Worm (Caenorhabditis elegans): ENCODE measurements around the gene unc-105.
A peak's percentile ranks its signal among the peaks of the same experiment; 100 is the strongest.

unc-105 gene

ce11 chrII:8116159-8116558 lies at the start of gene unc-105:
unc-105 (plus strand) TSS chrII:8116459.
- TF ChIP-seq nhr-43 (tag; optimal IDR thresholded peaks at IDR 0.05; ENCODE audit: poor library complexity, severe bottlenecking) (no peak), nhr-25 (tag; optimal IDR thresholded peaks at IDR 0.05) (no peak), pha-4 (tag; optimal IDR thresholded peaks at IDR 0.05) (no peak), fkh-10 (GFP tag; optimal IDR thresholded peaks at IDR 0.05) (no peak), nhr-28 (tag; optimal IDR thresholded peaks at IDR 0.05) (no peak), ceh-82 (tag; optimal IDR thresholded peaks at IDR 0.05) (no peak), mdl-1 (tag; optimal IDR thresholded peaks at IDR 0.05) (no peak), tbx-2 (tag; optimal IDR thresholded peaks at IDR 0.05) (no peak), egl-5 (tag; optimal IDR thresholded peaks at IDR 0.05) (no peak), nhr-77 (tag; optimal IDR thresholded peaks at IDR 0.05) (no peak), zag-1 (tag; optimal IDR thresholded peaks at IDR 0.05) (no peak), sea-2 (GFP tag; optimal IDR thresholded peaks at IDR 0.05) (no peak), ceh-16 (tag; optimal IDR thresholded peaks at IDR 0.05) (no peak), elt-1 (tag; optimal IDR thresholded peaks at IDR 0.05) (no peak), daf-12 (tag; optimal IDR thresholded peaks at IDR 0.05) (no peak), nhr-11 (tag; optimal IDR thresholded peaks at IDR 0.05) (no peak), aly-2 (tag; optimal IDR thresholded peaks at IDR 0.05) (no peak), unc-62 (GFP tag; optimal IDR thresholded peaks at IDR 0.05) (no peak), eor-1 (tag; optimal IDR thresholded peaks at IDR 0.05) (no peak)

ce11 chrII:8071012-8071625 lies 45.1 kb upstream of the unc-105 start:
- TF ChIP-seq pqm-1 (tag; optimal IDR thresholded peaks at IDR 0.05): peak; percentile 32
- TF ChIP-seq elt-1 (tag; optimal IDR thresholded peaks at IDR 0.05): no peak
- TF ChIP-seq fos-1 (tag; optimal IDR thresholded peaks at IDR 0.05): no peak
- TF ChIP-seq ceh-9 (tag; optimal IDR thresholded peaks at IDR 0.05): no peak
- no peak for TF ChIP-seq snpc-4 (tag; optimal IDR thresholded peaks at IDR 0.05)
- TF ChIP-seq daf-12 (tag; optimal IDR thresholded peaks at IDR 0.05): no peak
- TF ChIP-seq ztf-11 (tag; optimal IDR thresholded peaks at IDR 0.05): no peak
- TF ChIP-seq nhr-23 (tag; optimal IDR thresholded peaks at IDR 0.05): peak; percentile 7
- no peak for TF ChIP-seq fkh-10 (GFP tag; optimal IDR thresholded peaks at IDR 0.05)
- TF ChIP-seq nhr-77 (tag; optimal IDR thresholded peaks at IDR 0.05): no peak
- TF ChIP-seq elt-2 (tag; optimal IDR thresholded peaks at IDR 0.05): peak; percentile 72
- no peak for TF ChIP-seq sea-2 (GFP tag; optimal IDR thresholded peaks at IDR 0.05)
- no peak for TF ChIP-seq nhr-67 (tag; optimal IDR thresholded peaks at IDR 0.05)
- TF ChIP-seq nhr-237 (tag; optimal IDR thresholded peaks at IDR 0.05): no peak
- TF ChIP-seq elt-3 (tag; optimal IDR thresholded peaks at IDR 0.05): no peak
- peak; percentile 38 for TF ChIP-seq nhr-43 (tag; optimal IDR thresholded peaks at IDR 0.05; ENCODE audit: poor library complexity, severe bottlenecking)

- TF ChIP-seq nhr-237 (tag; optimal IDR thresholded peaks at IDR 0.05): no peak
- TF ChIP-seq pqm-1 (tag; optimal IDR thresholded peaks at IDR 0.05): no peak
- peak; percentile 8 for TF ChIP-seq fkh-10 (GFP tag; optimal IDR thresholded peaks at IDR 0.05)
- TF ChIP-seq mml-1 (tag; optimal IDR thresholded peaks at IDR 0.05): no peak
- TF ChIP-seq nhr-77 (tag; optimal IDR thresholded peaks at IDR 0.05): no peak
- TF ChIP-seq R02D3.7 (tag; optimal IDR thresholded peaks at IDR 0.05): no peak
- no peak for TF ChIP-seq ZK546.5 (tag; optimal IDR thresholded peaks at IDR 0.05)
- TF ChIP-seq hmg-11 (tag; optimal IDR thresholded peaks at IDR 0.05): peak; percentile 52
- no peak for TF ChIP-seq ama-1 (optimal IDR thresholded peaks at IDR 0.05)
- no peak for TF ChIP-seq elt-3 (tag; optimal IDR thresholded peaks at IDR 0.05)
- TF ChIP-seq unc-39 (tag; optimal IDR thresholded peaks at IDR 0.05): no peak
- TF ChIP-seq skn-1 (tag; optimal IDR thresholded peaks at IDR 0.05): no peak
- peak; percentile 22 for TF ChIP-seq egl-27 (tag; optimal IDR thresholded peaks at IDR 0.05)
- TF ChIP-seq daf-12 (tag; optimal IDR thresholded peaks at IDR 0.05): no peak
- peak; percentile 55 for TF ChIP-seq nfya-1 (tag; optimal IDR thresholded peaks at IDR 0.05; ENCODE audit: insufficient read depth)
- no peak for TF ChIP-seq nhr-67 (tag; optimal IDR thresholded peaks at IDR 0.05)
- TF ChIP-seq lin-39 (tag; optimal IDR thresholded peaks at IDR 0.05): peak; percentile 36
- no peak for TF ChIP-seq ztf-11 (tag; optimal IDR thresholded peaks at IDR 0.05)
- no peak for TF ChIP-seq snpc-4 (tag; optimal IDR thresholded peaks at IDR 0.05)
- TF ChIP-seq pha-4 (tag; optimal IDR thresholded peaks at IDR 0.05): peak; percentile 69
- no peak for TF ChIP-seq fos-1 (tag; optimal IDR thresholded peaks at IDR 0.05)
- no peak for TF ChIP-seq zag-1 (tag; optimal IDR thresholded peaks at IDR 0.05)
- TF ChIP-seq aly-2 (tag; optimal IDR thresholded peaks at IDR 0.05): no peak
- peak; percentile 20 for TF ChIP-seq lin-15B (tag; optimal IDR thresholded peaks at IDR 0.05)
- no peak for TF ChIP-seq nhr-28 (tag; optimal IDR thresholded peaks at IDR 0.05)
- no peak for TF ChIP-seq ceh-82 (tag; optimal IDR thresholded peaks at IDR 0.05)
- TF ChIP-seq nhr-11 (tag; optimal IDR thresholded peaks at IDR 0.05): peak; percentile 57
- no peak for TF ChIP-seq ceh-16 (tag; optimal IDR thresholded peaks at IDR 0.05)
- no peak for TF ChIP-seq sea-2 (GFP tag; optimal IDR thresholded peaks at IDR 0.05)
- TF ChIP-seq nhr-25 (tag; optimal IDR thresholded peaks at IDR 0.05): peak; percentile 35
- TF ChIP-seq nhr-43 (tag; optimal IDR thresholded peaks at IDR 0.05; ENCODE audit: poor library complexity, severe bottlenecking): peak; percentile 56
- peak; percentile 69 for TF ChIP-seq unc-62 (GFP tag; optimal IDR thresholded peaks at IDR 0.05)
- peak; percentile 1 for TF ChIP-seq tbx-2 (tag; optimal IDR thresholded peaks at IDR 0.05)
- TF ChIP-seq ceh-28 (tag; optimal IDR thresholded peaks at IDR 0.05): no peak
- TF ChIP-seq mdl-1 (tag; optimal IDR thresholded peaks at IDR 0.05): peak; percentile 55
- no peak for TF ChIP-seq ceh-9 (tag; optimal IDR thresholded peaks at IDR 0.05)
These were observed 44.3 kb upstream of the unc-105 start for ce11 chrII:8071801-8072544.
